Worm (Caenorhabditis elegans): ENCODE data around the gene srx-41.

srx-41 gene

DNA sequence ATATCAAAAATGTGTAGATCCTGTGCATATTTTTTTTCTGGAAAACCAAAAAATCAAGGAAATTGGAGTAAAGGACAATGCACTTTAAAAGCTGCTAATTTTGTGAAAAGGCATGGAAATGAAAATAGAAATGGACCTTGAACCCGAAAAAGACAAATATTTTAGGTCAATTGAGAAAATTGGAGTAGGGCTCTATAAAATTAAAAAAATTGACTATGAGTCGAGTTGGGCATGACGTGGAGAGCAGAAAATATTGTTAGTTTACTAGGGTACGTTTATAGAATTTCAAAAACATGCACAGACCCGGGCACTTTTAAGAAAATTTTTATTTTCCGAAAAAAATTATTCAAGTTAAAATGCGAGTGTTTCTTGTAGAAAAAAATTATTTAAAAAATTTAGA is 22.5 kb upstream of the srx-41 start, which contains the start of gene acr-23:
acr-23 (minus strand) TSS at position 101 of the 400 bp plus-strand sequence.
- no peak for TF ChIP-seq B0035.1 (tag; optimal IDR thresholded peaks at IDR 0.05)
- no peak for TF ChIP-seq lin-26 (GFP tag; IDR thresholded peaks at IDR 0.05)
- TF ChIP-seq madf-8 (GFP tag; conservative IDR thresholded peaks at IDR 0.05): no peak
- TF ChIP-seq ceh-100 (GFP tag; IDR thresholded peaks at IDR 0.05): no peak
- no peak for TF ChIP-seq madf-6 (GFP tag; IDR thresholded peaks at IDR 0.05)
- TF ChIP-seq ztf-18 (tag; optimal IDR thresholded peaks at IDR 0.05): no peak
- no peak for TF ChIP-seq lin-35 (GFP tag; optimal IDR thresholded peaks at IDR 0.05)
- no peak for TF ChIP-seq mes-4 (tag; optimal IDR thresholded peaks at IDR 0.05)
- TF ChIP-seq F23B12.7 (tag; optimal IDR thresholded peaks at IDR 0.05; ENCODE audit: insufficient read depth): no peak
- no peak for TF ChIP-seq C17E4.6 (GFP tag; IDR thresholded peaks at IDR 0.05)
- no peak for TF ChIP-seq ztf-28 (GFP tag; IDR thresholded peaks at IDR 0.05)

DNA sequence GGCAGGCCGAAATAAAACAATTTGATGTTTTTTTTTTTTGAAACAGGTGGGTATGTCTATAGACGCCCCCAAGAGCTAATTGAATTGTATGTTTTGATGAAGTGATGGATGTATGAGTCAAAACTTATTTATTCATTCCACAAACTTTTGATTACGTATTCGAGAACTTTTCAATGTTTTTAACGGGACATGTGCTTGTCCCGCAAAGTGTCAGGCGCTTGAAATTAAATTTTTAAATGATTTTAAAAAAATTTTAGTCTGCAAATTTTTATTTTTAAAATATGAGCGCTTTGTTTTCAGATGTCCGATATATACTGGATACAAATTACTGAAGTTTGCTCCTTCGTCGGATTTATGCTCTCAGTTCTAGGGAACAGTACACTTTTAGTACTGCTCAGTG is 12.5 kb upstream of the srx-41 start, which contains the start of gene str-114:
str-114 (plus strand) TSS at position 301 of the 400 bp plus-strand sequence.
- TF ChIP-seq F33H1.4 (GFP tag; IDR thresholded peaks at IDR 0.05) (no peak), attf-5 (GFP tag; optimal IDR thresholded peaks at IDR 0.05) (no peak), bed-2 (GFP tag; IDR thresholded peaks at IDR 0.05) (no peak), B0035.1 (tag; optimal IDR thresholded peaks at IDR 0.05) (no peak), cebp-1 (GFP tag; IDR thresholded peaks at IDR 0.05) (no peak), cebp-1 (tag; optimal IDR thresholded peaks at IDR 0.05) (no peak), Y79H2A.3 (GFP tag; conservative IDR thresholded peaks at IDR 0.05) (no peak), nhr-27 (tag; optimal IDR thresholded peaks at IDR 0.05) (no peak), egrh-3 (GFP tag; IDR thresholded peaks at IDR 0.05) (no peak), attf-3 (GFP tag; conservative IDR thresholded peaks at IDR 0.05) (no peak), ceh-58 (GFP tag; IDR thresholded peaks at IDR 0.05) (no peak), efl-1 (GFP tag; optimal IDR thresholded peaks at IDR 0.05) (no peak), tbp1 (GFP tag; optimal IDR thresholded peaks at IDR 0.05) (no peak), die-1 (tag; optimal IDR thresholded peaks at IDR 0.05) (no peak), lag-1 (GFP tag; IDR thresholded peaks at IDR 0.05) (no peak), B0336.3 (GFP tag; IDR thresholded peaks at IDR 0.05) (no peak), nfya-1 (tag; optimal IDR thresholded peaks at IDR 0.05; ENCODE audit: borderline replicate concordance, insufficient read depth) (no peak), sea-2 (GFP tag; IDR thresholded peaks at IDR 0.05) (no peak), lin-40 (tag; optimal IDR thresholded peaks at IDR 0.05) (no peak), ztf-3 (GFP tag; optimal IDR thresholded peaks at IDR 0.05) (no peak)

DNA sequence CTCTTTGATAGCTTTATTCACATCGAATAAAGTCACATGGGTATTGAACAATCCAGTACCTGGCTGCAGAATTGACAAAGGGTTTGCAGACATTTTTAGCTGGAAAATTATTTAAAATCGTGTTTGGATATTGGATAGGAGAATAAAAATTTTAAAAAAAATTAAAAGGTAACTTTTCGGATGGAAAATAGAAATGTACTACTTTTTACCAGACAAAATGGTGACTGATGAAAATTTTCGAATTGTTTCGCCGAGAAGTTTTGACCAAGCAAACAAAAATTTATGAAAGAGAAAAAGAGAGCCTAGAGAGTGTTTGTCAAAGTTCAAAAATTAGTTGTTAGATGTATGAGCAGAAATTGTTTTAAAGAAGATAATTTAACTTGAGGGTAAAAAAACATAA is 10.9 kb upstream of the srx-41 start, which contains the start of gene F59B1.10:
F59B1.10 (minus strand) TSS at position 101 of the 400 bp plus-strand sequence.
- no peak for TF ChIP-seq ccch-3 (GFP tag; optimal IDR thresholded peaks at IDR 0.05)
- no peak for TF ChIP-seq rpc-1 (optimal IDR thresholded peaks at IDR 0.05)
- TF ChIP-seq rpc-1 (tag; optimal IDR thresholded peaks at IDR 0.05): no peak
- no peak for TF ChIP-seq zim-3 (tag; optimal IDR thresholded peaks at IDR 0.05)

DNA sequence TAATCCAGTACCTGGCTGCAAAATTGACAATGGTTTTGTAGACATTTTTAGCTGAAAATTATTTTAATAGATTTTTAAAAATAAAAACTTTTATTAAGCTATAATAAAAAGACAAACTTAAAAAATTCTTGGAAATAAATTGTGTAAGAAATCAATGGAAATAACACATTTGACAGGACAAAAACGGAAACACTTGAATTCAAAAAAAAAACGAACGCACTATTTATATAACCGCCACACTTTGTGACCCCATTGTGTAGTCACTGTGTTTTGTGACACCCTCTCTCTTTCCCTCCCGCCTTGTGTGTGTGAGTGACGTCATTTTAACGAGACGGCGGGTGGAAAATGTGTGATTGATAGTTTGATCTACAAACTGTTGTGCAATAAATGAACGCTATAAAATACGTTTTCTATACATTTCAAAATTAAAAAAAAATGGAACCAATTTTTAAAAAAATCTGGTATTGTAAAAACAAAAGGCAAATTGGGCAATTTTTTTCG is 7.3 kb upstream of the srx-41 start, which contains the start of gene F59B1.8:
F59B1.8 (minus strand) TSS at position 51 of the 501 bp plus-strand sequence.
- TF ChIP-seq nhr-80 (tag; optimal IDR thresholded peaks at IDR 0.05) (peak; percentile 83), C17E4.6 (GFP tag; IDR thresholded peaks at IDR 0.05) (no peak), madf-6 (GFP tag; IDR thresholded peaks at IDR 0.05) (no peak), ceh-40 (GFP tag; IDR thresholded peaks at IDR 0.05) (no peak), tlf-1 (GFP tag; optimal IDR thresholded peaks at IDR 0.05) (no peak), madf-10 (tag; optimal IDR thresholded peaks at IDR 0.05) (peak; percentile 60), K11D2.4 (GFP tag; IDR thresholded peaks at IDR 0.05) (no peak), F10E7.11 (tag; optimal IDR thresholded peaks at IDR 0.05) (no peak), chd-7 (tag; optimal IDR thresholded peaks at IDR 0.05) (no peak), akir-1 (GFP tag; optimal IDR thresholded peaks at IDR 0.05) (no peak), snpc-4 (GFP tag; optimal IDR thresholded peaks at IDR 0.05) (no peak), snpc-4 (tag; optimal IDR thresholded peaks at IDR 0.05) (peak in 1 of 4 experiments; percentile 59), lin-54 (GFP tag; optimal IDR thresholded peaks at IDR 0.05) (peak; percentile 14), ama-1 (optimal IDR thresholded peaks at IDR 0.05) (no peak), ama-1 (GFP tag; optimal IDR thresholded peaks at IDR 0.05) (no peak), gei-17 (GFP tag; optimal IDR thresholded peaks at IDR 0.05) (peak; percentile 1)

Data from whole organism, young adult.